Worm (Caenorhabditis elegans): ENCODE results near the gene sre-15.
A peak's percentile ranks its signal among the peaks of the same experiment; 100 is the strongest.

Gene sre-15

ce11 chrIV:12215762-12216295, 28.8 kb downstream of the sre-15 start, which contains the start of gene phy-2:
phy-2 (minus strand) TSS chrIV:12215987.
- TF ChIP-seq ztf-26 (tag; optimal IDR thresholded peaks at IDR 0.05) (no peak), ama-1 (optimal IDR thresholded peaks at IDR 0.05) (peak; percentile 63), ama-1 (GFP tag; optimal IDR thresholded peaks at IDR 0.05) (no peak)

ce11 chrIV:12212814-12213213, 31.8 kb downstream of the sre-15 start:
- TF ChIP-seq B0261.1 (tag; optimal IDR thresholded peaks at IDR 0.05): no peak
- no peak for TF ChIP-seq T26A5.8 (tag; optimal IDR thresholded peaks at IDR 0.05)
- no peak for TF ChIP-seq ets-4 (GFP tag; optimal IDR thresholded peaks at IDR 0.05)
- TF ChIP-seq attf-5 (GFP tag; optimal IDR thresholded peaks at IDR 0.05): no peak
- no peak for TF ChIP-seq snpc-1.3 (tag; optimal IDR thresholded peaks at IDR 0.05; ENCODE audit: insufficient read depth)
- no peak for TF ChIP-seq K12H6.12 (tag; optimal IDR thresholded peaks at IDR 0.05)
- TF ChIP-seq F57C9.4 (tag; optimal IDR thresholded peaks at IDR 0.05): no peak
- TF ChIP-seq pbrm-1 (GFP tag; IDR thresholded peaks at IDR 0.05): no peak
- no peak for TF ChIP-seq efl-1 (GFP tag; optimal IDR thresholded peaks at IDR 0.05)
- no peak for TF ChIP-seq egrh-3 (GFP tag; IDR thresholded peaks at IDR 0.05)
- TF ChIP-seq atf-7 (tag; optimal IDR thresholded peaks at IDR 0.05): no peak
- TF ChIP-seq aptf-2 (GFP tag; conservative IDR thresholded peaks at IDR 0.05): no peak
- no peak for TF ChIP-seq lsl-1 (GFP tag; optimal IDR thresholded peaks at IDR 0.05)
- no peak for TF ChIP-seq rpc-1 (optimal IDR thresholded peaks at IDR 0.05)
- TF ChIP-seq rpc-1 (tag; optimal IDR thresholded peaks at IDR 0.05): no peak
- no peak for TF ChIP-seq madf-3 (GFP tag; IDR thresholded peaks at IDR 0.05)
- TF ChIP-seq tlf-1 (GFP tag; optimal IDR thresholded peaks at IDR 0.05): no peak
- TF ChIP-seq hrde-1 (tag; optimal IDR thresholded peaks at IDR 0.05; ENCODE audit: borderline replicate concordance): no peak
- no peak for TF ChIP-seq B0035.1 (tag; optimal IDR thresholded peaks at IDR 0.05)
- no peak for TF ChIP-seq F39B2.1 (GFP tag; IDR thresholded peaks at IDR 0.05)
- TF ChIP-seq Y53G8AR.9 (GFP tag; conservative IDR thresholded peaks at IDR 0.05): no peak

- TF ChIP-seq rec-8 (tag; optimal IDR thresholded peaks at IDR 0.05): no peak
- TF ChIP-seq snpc-1.1 (tag; optimal IDR thresholded peaks at IDR 0.05; ENCODE audit: insufficient read depth): no peak
- TF ChIP-seq F23B12.7 (tag; optimal IDR thresholded peaks at IDR 0.05; ENCODE audit: insufficient read depth): no peak
- no peak for TF ChIP-seq hmg-20 (GFP tag; IDR thresholded peaks at IDR 0.05)
Observed at ce11 chrIV:12211292-12211691, 33.3 kb downstream of the sre-15 start.

- no peak for TF ChIP-seq snpc-1.1 (tag; optimal IDR thresholded peaks at IDR 0.05; ENCODE audit: insufficient read depth)
- peak; percentile 1 for TF ChIP-seq dpl-1 (GFP tag; optimal IDR thresholded peaks at IDR 0.05)
- no peak for TF ChIP-seq F10E7.11 (tag; optimal IDR thresholded peaks at IDR 0.05)
- no peak for TF ChIP-seq snpc-4 (GFP tag; optimal IDR thresholded peaks at IDR 0.05)
- peak in 2 of 4 experiments; percentile 8 to 27 for TF ChIP-seq snpc-4 (tag; optimal IDR thresholded peaks at IDR 0.05)
- TF ChIP-seq lin-35 (GFP tag; optimal IDR thresholded peaks at IDR 0.05): peak in 1 of 3 experiments; percentile 77
- TF ChIP-seq F23B12.7 (tag; optimal IDR thresholded peaks at IDR 0.05; ENCODE audit: insufficient read depth): peak; percentile 11
- TF ChIP-seq pha-4 (tag; optimal IDR thresholded peaks at IDR 0.05): peak; percentile 28
- TF ChIP-seq F55B11.4 (tag; optimal IDR thresholded peaks at IDR 0.05; ENCODE audit: borderline replicate concordance, insufficient read depth): no peak
- TF ChIP-seq lag-1 (GFP tag; IDR thresholded peaks at IDR 0.05): no peak
- peak; percentile 3 for TF ChIP-seq snpc-3.4 (tag; optimal IDR thresholded peaks at IDR 0.05)
- peak; percentile 62 for TF ChIP-seq efl-1 (GFP tag; optimal IDR thresholded peaks at IDR 0.05)
- TF ChIP-seq him-1 (tag; optimal IDR thresholded peaks at IDR 0.05): peak; percentile 15
- TF ChIP-seq attf-3 (GFP tag; conservative IDR thresholded peaks at IDR 0.05): peak; percentile 96
- peak; percentile 67 for TF ChIP-seq lin-54 (GFP tag; optimal IDR thresholded peaks at IDR 0.05)
Observed at ce11 chrIV:12208984-12209676, 35.5 kb downstream of the sre-15 start, which contains the start of the genes marb-1 and F35G2.3. marb-1 (minus strand) TSS chrIV:12209010. F35G2.3 (plus strand) TSS chrIV:12209626.
